Fruit fly (Drosophila melanogaster) whole organism, prepupa: Measurements from ENCODE around the gene FucTA.
A peak's percentile ranks its signal among the peaks of the same experiment; 100 is the strongest.

Experiments used
- CG11902 ChIP-seq: fragments of 200-800 bp; sonication (Bioruptor generic); optimal IDR thresholded peaks from 3 replicates; lab custom pipeline; 2016; ENCODE audit warnings: missing biosample characterization, missing genetic modification characterization
- ss ChIP-seq, 2 experiments: fragments of 200-800 bp; sonication (Bioruptor generic); optimal IDR thresholded peaks; 2 replicates in 1 of 2; 3 replicates in 1 of 2; lab custom pipeline; 2017 to 2018; ENCODE audit warnings: mild to moderate bottlenecking in 2 of 2, missing biosample characterization in 2 of 2, missing genetic modification characterization in 2 of 2, moderate library complexity in 1 of 2

- TF ChIP-seq CG11902 (GFP tag; lab: Kevin White, UChicago) (peak; percentile 3), ss (GFP tag; optimal IDR thresholded peaks at IDR 0.05; lab: Kevin White, UChicago) (peak in 1 of 2 experiments; percentile 85)
These were observed 45.1 kb upstream of the FucTA start for dm6 chr3L:15101639-15102413.
